Fruit fly (Drosophila melanogaster): Measurements from ENCODE around the gene CG11345.

dm6 chr3L:4500400-4500799 is 42.4 kb upstream of the CG11345 start, which contains the start of gene CG13720:
- no peak for TF ChIP-seq Hr39 (optimal IDR thresholded peaks at IDR 0.05)
- no peak for TF ChIP-seq Adf1 (GFP tag; IDR thresholded peaks at IDR 0.05)
- TF ChIP-seq CG14441 (GFP tag; IDR thresholded peaks at IDR 0.05) = no peak
